Worm (Caenorhabditis elegans) whole organism, early embryonic: ENCODE results near the gene F42E8.1.

Source experiments
- B0310.2 ChIP-seq: sonication (generic microtip); optimal IDR thresholded peaks from 2 replicates; lab custom pipeline; 2016; ENCODE audit warnings: mild to moderate bottlenecking, missing genetic modification characterization, missing compliant biosample characterization
- F13C5.2 ChIP-seq: sonication (generic microtip); optimal IDR thresholded peaks from 2 replicates; lab custom pipeline; 2017; ENCODE audit warnings: mild to moderate bottlenecking, missing genetic modification characterization, inconsistent platforms, missing compliant biosample characterization
- aly-1 ChIP-seq: sonication (generic microtip); optimal IDR thresholded peaks from 2 replicates; lab custom pipeline; 2016; ENCODE audit warnings: missing genetic modification characterization, missing compliant biosample characterization
- ama-1 ChIP-seq: fragments of 150-350 bp; optimal IDR thresholded peaks from 2 replicates; lab custom pipeline; 2014
- ceh-13 ChIP-seq: fragments of 200-800 bp; sonication (Bioruptor generic); optimal IDR thresholded peaks from 2 replicates; lab custom pipeline; 2018; ENCODE audit warnings: mild to moderate bottlenecking, missing genetic modification characterization, missing compliant biosample characterization
- ceh-36 ChIP-seq: sonication (generic microtip); optimal IDR thresholded peaks from 2 replicates; lab custom pipeline; 2016; ENCODE audit warnings: missing genetic modification characterization, inconsistent platforms, missing compliant biosample characterization
- ets-7 ChIP-seq: sonication (generic microtip); optimal IDR thresholded peaks from 2 replicates; lab custom pipeline; 2016; ENCODE audit warnings: missing genotype, missing genetic modification characterization, missing compliant biosample characterization
- flt-1 ChIP-seq: fragments of 200-800 bp; sonication (Bioruptor generic); IDR thresholded peaks from 2 replicates; pipeline ENCODE4 v1.3.6; 2022; ENCODE audit warnings: missing genetic modification characterization, missing compliant biosample characterization
- hmbx-1 ChIP-seq: sonication (generic microtip); optimal IDR thresholded peaks from 2 replicates; lab custom pipeline; 2016; ENCODE audit warnings: mild to moderate bottlenecking, missing genetic modification characterization, missing compliant biosample characterization
- hmg-4 ChIP-seq: fragments of 200-800 bp; sonication (Bioruptor generic); optimal IDR thresholded peaks from 2 replicates; lab custom pipeline; 2018; ENCODE audit warnings: mild to moderate bottlenecking, missing genetic modification characterization, missing compliant biosample characterization
- hnd-1 ChIP-seq: sonication (generic microtip); optimal IDR thresholded peaks from 2 replicates; lab custom pipeline; 2016; ENCODE audit warnings: missing genetic modification characterization, missing compliant biosample characterization
- pes-1 ChIP-seq: fragments of 200-800 bp; sonication (Bioruptor generic); IDR thresholded peaks from 2 replicates; pipeline ENCODE4 v1.3.6; 2022; ENCODE audit warnings: missing genetic modification reagents, missing genetic modification characterization, missing compliant biosample characterization
- scrt-1 ChIP-seq: fragments of 200-800 bp; sonication (Bioruptor generic); IDR thresholded peaks from 2 replicates; pipeline ENCODE4 v1.3.6; 2022; ENCODE audit warnings: missing genetic modification characterization, missing compliant biosample characterization
- sea-1 ChIP-seq: fragments of 200-800 bp; sonication (Bioruptor generic); conservative IDR thresholded peaks from 2 replicates; pipeline ENCODE4 v1.3.6; 2022; ENCODE audit warnings: missing genetic modification characterization, missing compliant biosample characterization
- tbx-11 ChIP-seq: fragments of 200-800 bp; sonication (Bioruptor generic); IDR thresholded peaks from 2 replicates; pipeline ENCODE4 v1.3.6; 2022; ENCODE audit warnings: missing genetic modification characterization, missing compliant biosample characterization
- tbx-37 ChIP-seq: fragments of 200-800 bp; sonication (Bioruptor generic); conservative IDR thresholded peaks from 2 replicates; pipeline ENCODE4 v1.3.6; 2022; ENCODE audit warnings: missing genetic modification reagents, missing genetic modification characterization, missing compliant biosample characterization
- tra-4 ChIP-seq: sonication (generic microtip); optimal IDR thresholded peaks from 2 replicates; lab custom pipeline; 2017; ENCODE audit warnings: missing genetic modification characterization, missing compliant biosample characterization

F42E8.1 gene

ce11 chrV:13034604-13035003 lies 27.3 kb upstream of the F42E8.1 start, which contains the start of gene W07G4.7:
Gene W07G4.7, minus strand, starts transcription at chrV:13034704.
- TF ChIP-seq hmbx-1 (tag; lab: Kevin White, UChicago) (no peak), pes-1 (no peak), F13C5.2 (tag; lab: Kevin White, UChicago) (no peak), ama-1 (lab: Kevin White, UChicago) (no peak), ceh-13 (GFP tag; lab: Kevin White, UChicago) (no peak), tbx-11 (no peak), hmg-4 (GFP tag; lab: Kevin White, UChicago) (no peak), tra-4 (tag; lab: Kevin White, UChicago) (no peak), ets-7 (tag; lab: Kevin White, UChicago) (no peak), B0310.2 (no peak), ceh-36 (tag; lab: Kevin White, UChicago) (no peak), flt-1 (GFP tag; lab: Robert Waterston, UW) (no peak), tbx-37 (no peak), hnd-1 (tag; lab: Kevin White, UChicago) (no peak), scrt-1 (GFP tag; lab: Robert Waterston, UW) (no peak), aly-1 (tag; lab: Kevin White, UChicago) (no peak)

DNA sequence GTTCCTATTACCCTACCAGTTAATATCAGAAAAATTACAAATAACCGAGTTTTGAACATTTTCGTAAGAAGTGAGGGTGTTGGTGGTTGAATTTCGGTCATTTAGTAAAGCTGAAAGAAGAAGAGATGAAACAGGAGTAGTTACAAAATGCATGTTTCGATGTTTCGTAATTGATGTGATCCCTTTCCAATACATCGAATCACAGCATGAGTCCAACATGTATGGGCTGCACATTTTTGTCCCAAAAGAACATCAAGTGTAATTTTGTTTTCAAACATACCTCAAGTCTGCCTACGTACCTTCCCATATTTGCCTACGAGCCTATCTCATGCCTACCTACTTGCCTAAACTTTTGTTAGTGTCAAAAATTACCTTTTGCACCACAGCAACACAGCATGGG lies 25.5 kb upstream of the F42E8.1 start, which contains the start of gene W07G4.2:
TSS of gene W07G4.2 (minus strand) at position 101 of the 400 bp plus-strand sequence.
- TF ChIP-seq hnd-1 (tag; lab: Kevin White, UChicago), result no peak
- TF ChIP-seq hmg-4 (GFP tag; lab: Kevin White, UChicago), result no peak

DNA sequence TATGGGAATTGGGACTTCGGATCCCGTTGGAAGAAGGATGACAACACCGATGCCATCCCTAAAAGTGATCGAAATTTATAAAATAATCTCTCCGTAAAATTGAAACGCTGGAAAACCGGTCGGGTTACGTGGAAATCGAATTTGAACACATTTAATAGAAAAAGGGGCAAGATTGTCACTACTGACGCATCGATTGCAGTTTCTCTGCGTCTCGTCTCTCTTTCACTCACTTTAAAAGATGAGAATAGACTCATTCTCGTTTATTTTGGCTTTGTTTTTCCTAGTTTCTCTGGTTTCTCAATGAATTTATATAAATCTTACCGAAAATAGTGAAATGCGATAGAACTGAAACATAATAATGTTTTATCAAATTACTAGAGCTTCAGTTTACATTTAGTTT lies 20.3 kb upstream of the F42E8.1 start, which contains the start of gene scyl-1:
TSS of gene scyl-1 (minus strand) at position 56 of the 400 bp plus-strand sequence.
- TF ChIP-seq F13C5.2 (tag; lab: Kevin White, UChicago) (peak; percentile 11), sea-1 (no peak), hnd-1 (tag; lab: Kevin White, UChicago) (no peak), tbx-11 (no peak), flt-1 (GFP tag; lab: Robert Waterston, UW) (peak; percentile 31; the same call in 1 of the 2 replicates), tbx-37 (0 out of 2 replicates have a peak, but pooled peaks have one; percentile 16)

DNA sequence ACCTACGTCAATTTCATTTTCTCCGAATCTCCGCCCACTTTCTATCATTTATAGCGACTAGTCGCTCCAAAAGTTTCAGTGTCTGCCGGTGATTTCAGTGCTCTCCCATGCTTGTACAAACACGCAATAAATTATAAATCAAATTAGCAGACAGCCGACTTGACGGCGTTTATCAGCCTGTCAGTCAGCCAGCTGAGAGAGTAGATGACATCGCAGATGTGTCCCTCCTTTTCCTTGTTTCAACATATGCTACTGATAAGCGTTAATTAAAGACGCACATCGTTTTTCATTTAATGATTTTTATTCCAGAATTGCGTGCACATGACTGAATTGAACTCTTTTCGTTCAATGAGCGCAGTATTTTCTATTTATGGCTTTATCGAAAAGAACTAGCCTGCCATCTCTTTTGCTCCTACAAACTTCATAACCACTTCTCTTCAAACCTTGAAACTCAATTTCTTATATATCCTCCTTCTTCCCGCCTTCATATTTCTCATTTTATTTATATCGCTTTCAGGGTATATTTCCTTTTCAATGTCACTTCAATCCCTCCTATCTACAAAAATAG lies 18.7 kb upstream of the F42E8.1 start, which contains the start of gene lap-2:
TSS of gene lap-2 (plus strand) at position 518 of the 568 bp plus-strand sequence.
- TF ChIP-seq ceh-36 (tag; lab: Kevin White, UChicago) (no peak), B0310.2 (no peak), ets-7 (tag; lab: Kevin White, UChicago) (no peak), hnd-1 (tag; lab: Kevin White, UChicago) (no peak), tbx-37 (no peak), hmg-4 (GFP tag; lab: Kevin White, UChicago) (no peak), tbx-11 (no peak), scrt-1 (GFP tag; lab: Robert Waterston, UW) (no peak), sea-1 (no peak), pes-1 (no peak), ceh-13 (GFP tag; lab: Kevin White, UChicago) (no peak)

DNA sequence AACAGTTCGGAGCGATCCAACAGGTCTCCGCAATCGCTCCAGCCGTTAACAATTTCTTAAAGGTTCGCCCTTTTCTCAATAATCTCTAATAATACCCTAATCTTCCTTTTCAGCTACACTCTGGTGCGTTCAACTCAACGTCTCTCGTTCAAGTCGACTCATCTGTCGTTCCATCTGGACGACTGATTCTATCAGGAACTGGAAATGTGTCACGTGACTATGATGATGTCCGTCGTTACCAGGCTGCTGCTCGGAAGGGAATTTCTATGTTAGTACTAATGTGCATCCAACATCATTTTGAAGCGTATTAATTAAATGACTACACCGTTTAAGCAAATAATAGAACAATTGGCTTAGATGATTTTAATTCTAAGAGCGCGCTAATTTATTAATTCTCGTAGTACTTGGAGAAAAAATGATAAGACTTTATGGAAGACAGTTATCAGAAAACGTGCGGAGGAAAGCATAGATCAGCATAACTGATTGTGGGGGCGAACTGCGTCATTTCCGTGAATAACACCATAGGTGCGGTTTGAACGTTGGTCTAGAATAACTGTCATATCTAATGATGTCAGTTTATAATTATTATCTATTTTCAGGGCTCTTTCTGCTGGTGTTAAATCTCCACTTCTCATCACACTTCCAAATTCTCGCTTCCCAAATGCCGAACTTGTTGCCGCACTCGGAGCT lies 18.0 kb upstream of the F42E8.1 start:
- no peak for TF ChIP-seq hnd-1 (tag; lab: Kevin White, UChicago)
- TF ChIP-seq aly-1 (tag; lab: Kevin White, UChicago), result no peak
- TF ChIP-seq ets-7 (tag; lab: Kevin White, UChicago), result no peak
- TF ChIP-seq scrt-1 (GFP tag; lab: Robert Waterston, UW), result no peak
- TF ChIP-seq ceh-36 (tag; lab: Kevin White, UChicago), result no peak
- no peak for TF ChIP-seq hmbx-1 (tag; lab: Kevin White, UChicago)
- no peak for TF ChIP-seq flt-1 (GFP tag; lab: Robert Waterston, UW)

ce11 chrV:13045017-13045416 lies 16.9 kb upstream of the F42E8.1 start:
- TF ChIP-seq flt-1 (GFP tag; lab: Robert Waterston, UW), result no peak
- TF ChIP-seq scrt-1 (GFP tag; lab: Robert Waterston, UW), result no peak
- no peak for TF ChIP-seq F13C5.2 (tag; lab: Kevin White, UChicago)
- TF ChIP-seq ceh-13 (GFP tag; lab: Kevin White, UChicago), result no peak
- TF ChIP-seq B0310.2, result no peak
- TF ChIP-seq ama-1 (lab: Kevin White, UChicago), result no peak
- TF ChIP-seq tra-4 (tag; lab: Kevin White, UChicago), result no peak
- no peak for TF ChIP-seq sea-1
- TF ChIP-seq pes-1, result no peak
- TF ChIP-seq ceh-36 (tag; lab: Kevin White, UChicago), result no peak

DNA sequence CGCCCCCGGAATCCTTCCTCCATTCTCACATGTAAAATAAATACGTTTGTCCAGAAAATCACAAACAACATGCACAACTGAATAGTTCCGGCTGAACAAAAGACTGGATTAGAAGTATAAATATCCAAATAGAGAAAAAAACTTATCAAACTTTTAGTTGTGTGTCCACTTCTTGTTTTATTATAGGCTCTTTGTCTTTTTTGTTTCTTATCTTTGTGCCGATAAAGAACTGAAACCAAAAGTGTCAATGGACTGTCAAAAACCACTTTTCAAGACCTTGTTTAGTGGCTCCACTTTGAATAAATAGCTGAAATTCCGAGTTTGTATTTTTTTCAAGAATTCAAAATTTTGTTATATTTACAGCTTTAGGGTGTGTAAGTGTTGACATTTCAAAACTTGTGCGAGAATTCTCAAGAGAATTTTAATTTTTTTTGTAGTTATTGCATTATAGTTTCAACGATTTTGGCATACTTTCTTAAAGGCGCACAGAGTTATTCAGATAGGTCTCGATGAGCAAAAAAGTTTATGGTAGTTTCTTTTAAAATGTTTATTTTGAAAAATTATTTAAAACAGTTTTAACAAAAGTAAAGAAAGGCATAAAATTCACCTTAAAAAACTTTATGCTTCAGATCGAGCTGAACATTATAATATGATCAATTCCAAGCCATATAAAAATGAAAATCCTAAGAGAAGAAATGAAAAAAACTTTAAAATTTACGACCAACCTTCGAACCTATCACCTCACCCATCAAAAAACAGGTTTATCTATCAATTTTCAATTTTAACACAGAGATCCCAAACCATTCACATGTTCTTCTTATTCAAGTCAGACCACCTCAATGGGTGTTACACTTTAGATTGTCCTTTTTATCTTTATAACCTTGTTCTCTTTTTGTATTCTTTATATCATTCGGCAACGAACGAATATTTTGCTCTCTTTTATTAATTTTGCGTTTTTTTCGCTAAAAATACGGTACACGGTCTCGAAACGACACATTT lies 15.5 kb upstream of the F42E8.1 start:
- TF ChIP-seq tbx-37 (no peak), ceh-36 (tag; lab: Kevin White, UChicago) (no peak), scrt-1 (GFP tag; lab: Robert Waterston, UW) (no peak), ceh-13 (GFP tag; lab: Kevin White, UChicago) (no peak), flt-1 (GFP tag; lab: Robert Waterston, UW) (no peak), tra-4 (tag; lab: Kevin White, UChicago) (no peak), sea-1 (no peak), ets-7 (tag; lab: Kevin White, UChicago) (no peak), ama-1 (lab: Kevin White, UChicago) (no peak), tbx-11 (no peak), B0310.2 (no peak)
